Fruit fly (Drosophila melanogaster): ENCODE results near the gene CG42450.

The CG42450 gene

DNA sequence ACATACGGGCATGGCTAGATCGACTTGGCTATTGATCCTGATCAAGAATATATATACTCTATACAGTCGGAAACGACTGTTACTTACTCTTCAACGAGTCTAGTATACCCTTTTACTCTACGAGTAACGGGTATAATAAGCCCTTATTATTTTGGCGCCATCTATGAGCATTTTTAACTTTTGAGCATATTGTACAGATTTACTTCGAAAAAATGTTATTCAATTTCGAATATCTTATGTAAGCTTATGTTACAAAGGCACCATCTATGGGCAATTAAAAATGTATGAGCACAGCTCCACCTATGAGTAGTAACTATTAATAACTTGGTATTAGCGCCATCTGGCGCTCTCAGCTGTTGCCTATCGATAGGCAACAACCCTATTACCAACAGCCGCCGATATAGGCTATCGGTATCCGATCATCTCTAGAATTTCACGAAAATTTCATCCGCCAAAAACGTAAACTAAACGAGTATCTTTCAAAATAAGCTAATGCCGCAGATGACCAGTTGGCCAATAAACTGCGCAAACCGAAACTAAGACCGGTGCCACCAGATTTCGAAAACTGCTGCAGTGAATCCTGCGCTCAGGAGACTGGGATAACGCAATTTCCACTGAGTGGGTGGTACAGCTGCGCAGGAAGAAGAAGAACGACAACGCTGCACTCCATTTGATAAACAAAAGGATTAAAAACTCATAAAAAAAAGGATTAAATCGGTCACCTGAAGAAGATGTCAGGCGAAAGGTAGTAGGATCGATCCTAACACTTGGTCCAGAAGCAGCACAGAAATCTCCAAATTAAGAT, 30.3 kb downstream of the CG42450 start, which contains the start of gene htk (continued):
- TF ChIP-seq NC2β (GFP tag; optimal IDR thresholded peaks at IDR 0.05): peak; percentile 78
- TF ChIP-seq CG15011 (GFP tag; optimal IDR thresholded peaks at IDR 0.05): no peak
- peak; percentile 87 for TF ChIP-seq MBD-R2 (GFP tag; IDR thresholded peaks at IDR 0.05)
- peak; percentile 40; the same call in 1 of the 2 replicates for TF ChIP-seq CG31441 (GFP tag; IDR thresholded peaks at IDR 0.05)
- peak; percentile 15 for TF ChIP-seq CG10543 (GFP tag; optimal IDR thresholded peaks at IDR 0.05)
- TF ChIP-seq dmrt99B (tag; optimal IDR thresholded peaks at IDR 0.05): peak; percentile 46
- peak; percentile 2 for TF ChIP-seq CG1647 (GFP tag; optimal IDR thresholded peaks at IDR 0.05)
- TF ChIP-seq trem (tag; optimal IDR thresholded peaks at IDR 0.05): peak; percentile 62
- TF ChIP-seq sisA (GFP tag; IDR thresholded peaks at IDR 0.05): peak; percentile 71
- peak; percentile 44 for TF ChIP-seq dmrt11E (tag; optimal IDR thresholded peaks at IDR 0.05)
- peak; percentile 63 for TF ChIP-seq CoRest (tag; optimal IDR thresholded peaks at IDR 0.05)
- no peak for TF ChIP-seq CG17802 (tag; optimal IDR thresholded peaks at IDR 0.05)
- no peak for TF ChIP-seq pb (GFP tag; optimal IDR thresholded peaks at IDR 0.05)
- peak; percentile 71 for TF ChIP-seq CG2120 (GFP tag; optimal IDR thresholded peaks at IDR 0.05)
- TF ChIP-seq NC2α (GFP tag; optimal IDR thresholded peaks at IDR 0.05): peak; percentile 64
- TF ChIP-seq CG10366 (GFP tag; IDR thresholded peaks at IDR 0.05): peak; percentile 59
- TF ChIP-seq Aef1 (GFP tag; IDR thresholded peaks at IDR 0.05): peak; percentile 72
- TF ChIP-seq cato (GFP tag; optimal IDR thresholded peaks at IDR 0.05; ENCODE audit: borderline replicate concordance): no peak
- peak; percentile 48 for TF ChIP-seq CG3995 (GFP tag; optimal IDR thresholded peaks at IDR 0.05)
- TF ChIP-seq CG10274 (GFP tag; optimal IDR thresholded peaks at IDR 0.05): no peak
- TF ChIP-seq stwl (tag; optimal IDR thresholded peaks at IDR 0.05): peak; percentile 54
- TF ChIP-seq Sox102F (GFP tag; optimal IDR thresholded peaks at IDR 0.05): peak; percentile 65
- TF ChIP-seq her (GFP tag; optimal IDR thresholded peaks at IDR 0.05): peak; percentile 77
- peak; percentile 55 for TF ChIP-seq CG14667 (GFP tag; IDR thresholded peaks at IDR 0.05)
- TF ChIP-seq CG13424 (tag; optimal IDR thresholded peaks at IDR 0.05): peak; percentile 46
- TF ChIP-seq CG9932 (GFP tag; IDR thresholded peaks at IDR 0.05): peak; percentile 86
- TF ChIP-seq vvl (GFP tag; IDR thresholded peaks at IDR 0.05): peak; percentile 88
- no peak for TF ChIP-seq Poxn (GFP tag; IDR thresholded peaks at IDR 0.05)
- TF ChIP-seq CG15601 (tag; optimal IDR thresholded peaks at IDR 0.05): peak; percentile 60
- TF ChIP-seq Nf-YC (tag; optimal IDR thresholded peaks at IDR 0.05): peak; percentile 60
- peak; percentile 31 for TF ChIP-seq pfk (GFP tag; optimal IDR thresholded peaks at IDR 0.05)
- TF ChIP-seq toy (GFP tag; IDR thresholded peaks at IDR 0.05): no peak
- TF ChIP-seq unpg (GFP tag; optimal IDR thresholded peaks at IDR 0.05): peak; percentile 56
- peak; percentile 87 for TF ChIP-seq knrl (GFP tag; IDR thresholded peaks at IDR 0.05; ENCODE audit: partially characterized antibody)
- TF ChIP-seq CG9215 (GFP tag; IDR thresholded peaks at IDR 0.05): peak; percentile 50; the same call in 1 of the 2 replicates
- peak; percentile 93 for TF ChIP-seq Ets65A (GFP tag)
- TF ChIP-seq crc (GFP tag; optimal IDR thresholded peaks at IDR 0.05): no peak
- TF ChIP-seq E2f1 (GFP tag; IDR thresholded peaks at IDR 0.05): peak; percentile 79
- TF ChIP-seq p53 (GFP tag; optimal IDR thresholded peaks at IDR 0.05): peak; percentile 83
- peak; percentile 74 for TF ChIP-seq NfI (GFP tag; optimal IDR thresholded peaks at IDR 0.05)
- no peak for TF ChIP-seq Dfd (GFP tag; optimal IDR thresholded peaks at IDR 0.05)
- peak; percentile 71 for TF ChIP-seq Myb (GFP tag; optimal IDR thresholded peaks at IDR 0.05)
- peak; percentile 21 for TF ChIP-seq CG7556 (GFP tag; optimal IDR thresholded peaks at IDR 0.05)
- TF ChIP-seq dimm (GFP tag; IDR thresholded peaks at IDR 0.05): 0 out of 2 replicates have a peak, but pooled peaks have one; percentile 15
- TF ChIP-seq CG18599 (GFP tag; optimal IDR thresholded peaks at IDR 0.05): peak; percentile 39
- TF ChIP-seq schlank (tag; optimal IDR thresholded peaks at IDR 0.05): no peak
- peak; percentile 27 for TF ChIP-seq CG3407 (GFP tag; optimal IDR thresholded peaks at IDR 0.05)
- TF ChIP-seq CG6272 (GFP tag; IDR thresholded peaks at IDR 0.05): peak; percentile 50; the same call in 1 of the 2 replicates
- TF ChIP-seq Scr (GFP tag; IDR thresholded peaks at IDR 0.05; ENCODE audit: partially characterized antibody): peak; percentile 85
